Worm (Caenorhabditis elegans) whole organism, L1 larva: ENCODE results near the gene acbp-6.

Experiments
- Y116A8C.19 ChIP-seq: sonication (generic microtip); optimal IDR thresholded peaks from 2 replicates; lab custom pipeline; 2016; ENCODE audit warnings: missing compliant biosample characterization, missing genetic modification characterization, borderline replicate concordance
- alr-1 ChIP-seq: fragments of 200-800 bp; sonication (Bioruptor generic); optimal IDR thresholded peaks from 2 replicates; lab custom pipeline; 2018; ENCODE audit warnings: borderline replicate concordance, mild to moderate bottlenecking, missing genetic modification characterization, missing compliant biosample characterization
- ama-1 ChIP-seq: fragments of 150-350 bp; optimal IDR thresholded peaks from 2 replicates; lab custom pipeline; 2014
- ceh-8 ChIP-seq: fragments of 200-800 bp; sonication (Bioruptor generic); optimal IDR thresholded peaks from 2 replicates; lab custom pipeline; 2018; ENCODE audit warnings: mild to moderate bottlenecking, missing genetic modification characterization, moderate library complexity, missing compliant biosample characterization
- ceh-82 ChIP-seq, 3 experiments: fragments of 150-350 bp in 1 of 3; sonication (generic microtip) in 2 of 3; optimal IDR thresholded peaks; 2 replicates each; lab custom pipeline; 2014 to 2017; ENCODE audit warnings: missing biosample characterization in 3 of 3, missing genetic modification characterization in 3 of 3
- dpl-1 ChIP-seq, 3 experiments: fragments of 150-350 bp in 2 of 3; sonication (generic microtip) in 1 of 3; optimal IDR thresholded peaks; 2 replicates each; lab custom pipeline; 2014 to 2017; ENCODE audit warnings: missing biosample characterization in 3 of 3, missing genetic modification characterization in 3 of 3, missing genetic modification reagents in 3 of 3
- efl-1 ChIP-seq, 4 experiments: fragments of 150-350 bp; optimal IDR thresholded peaks in 3 of 4; peaks in 1 of 4; 1 replicate in 1 of 4; 2 replicates in 3 of 4; lab custom pipeline; 2014; ENCODE audit warnings: missing biosample characterization in 2 of 4, missing genetic modification characterization in 2 of 4, missing genetic modification reagents in 2 of 4
- egl-13 ChIP-seq: sonication (generic microtip); optimal IDR thresholded peaks from 2 replicates; lab custom pipeline; 2016; ENCODE audit warnings: missing genotype, missing genetic modification reagents, missing genetic modification characterization, missing compliant biosample characterization
- fkh-10 ChIP-seq: sonication (generic microtip); optimal IDR thresholded peaks from 2 replicates; lab custom pipeline; 2017; ENCODE audit warnings: missing biosample characterization, missing genetic modification reagents, missing genetic modification characterization
- grh-1 ChIP-seq: fragments of 200-800 bp; sonication (Bioruptor generic); IDR thresholded peaks from 2 replicates; pipeline ENCODE4 v1.3.6; 2022; ENCODE audit warnings: missing genetic modification reagents, missing genetic modification characterization, missing compliant biosample characterization
- hlh-17 ChIP-seq: fragments of 200-800 bp; sonication (Bioruptor generic); optimal IDR thresholded peaks from 2 replicates; lab custom pipeline; 2018; ENCODE audit warnings: missing genetic modification characterization, mild to moderate bottlenecking, missing compliant biosample characterization, moderate library complexity, borderline replicate concordance
- lin-35 ChIP-seq, 2 experiments: fragments of 150-350 bp; optimal IDR thresholded peaks; 2 replicates each; lab custom pipeline; 2014; ENCODE audit warnings: missing biosample characterization in 2 of 2, missing genetic modification characterization in 2 of 2, missing genetic modification reagents in 2 of 2
- mdl-1 ChIP-seq, 2 experiments: fragments of 150-350 bp; optimal IDR thresholded peaks; 2 replicates each; lab custom pipeline; 2014 to 2017; ENCODE audit warnings: missing biosample characterization in 2 of 2, missing genetic modification characterization in 2 of 2, inconsistent platforms in 1 of 2
- mep-1 ChIP-seq: fragments of 150-350 bp; optimal IDR thresholded peaks from 2 replicates; lab custom pipeline; 2014; ENCODE audit warnings: missing biosample characterization, missing genetic modification characterization
- nhr-71 ChIP-seq: sonication (generic microtip); optimal IDR thresholded peaks from 2 replicates; lab custom pipeline; 2016; ENCODE audit warnings: mild to moderate bottlenecking, missing genetic modification characterization, moderate library complexity, missing compliant biosample characterization
- nhr-77 ChIP-seq: fragments of 150-350 bp; optimal IDR thresholded peaks from 2 replicates; lab custom pipeline; 2014; ENCODE audit warnings: missing biosample characterization, missing genetic modification characterization
- nhr-85 ChIP-seq: sonication (generic microtip); peaks from one replicate; lab custom pipeline; 2016; ENCODE audit warnings: missing genetic modification characterization, inconsistent platforms, missing compliant biosample characterization
- rnt-1 ChIP-seq: sonication (generic microtip); optimal IDR thresholded peaks from 2 replicates; lab custom pipeline; 2016; ENCODE audit warnings: mild to moderate bottlenecking, missing genetic modification characterization, moderate library complexity, missing compliant biosample characterization
- skn-1 ChIP-seq: fragments of 150-350 bp; optimal IDR thresholded peaks from 2 replicates; lab custom pipeline; 2014; ENCODE audit warnings: missing biosample characterization, missing genetic modification characterization
- snpc-4 ChIP-seq: fragments of 150-350 bp; optimal IDR thresholded peaks from 2 replicates; lab custom pipeline; 2014; ENCODE audit warnings: missing biosample characterization, missing genetic modification characterization
- snu-23 ChIP-seq: sonication (generic microtip); optimal IDR thresholded peaks from 2 replicates; lab custom pipeline; 2016; ENCODE audit warnings: missing genetic modification characterization, missing compliant biosample characterization
- sox-4 ChIP-seq: sonication (generic microtip); optimal IDR thresholded peaks from 2 replicates; lab custom pipeline; 2016; ENCODE audit warnings: missing genetic modification characterization, missing compliant biosample characterization
- sup-37 ChIP-seq: fragments of 200-800 bp; sonication (Bioruptor generic); optimal IDR thresholded peaks from 2 replicates; lab custom pipeline; 2018; ENCODE audit warnings: mild to moderate bottlenecking, missing genetic modification characterization, missing compliant biosample characterization
- unc-130 ChIP-seq: fragments of 150-350 bp; optimal IDR thresholded peaks from 2 replicates; lab custom pipeline; 2017; ENCODE audit warnings: missing biosample characterization, missing genetic modification characterization, inconsistent platforms
- zag-1 ChIP-seq: fragments of 150-350 bp; optimal IDR thresholded peaks from 2 replicates; lab custom pipeline; 2014; ENCODE audit warnings: missing biosample characterization, missing genetic modification characterization

acbp-6 gene

ce11 chrII:11979449-11980095 lies 6.0 kb upstream of the acbp-6 start, which contains the start of the genes ash-2 and Y17G7B.20:
ash-2 (plus strand) TSS chrII:11979838.
Y17G7B.20 (minus strand) TSS chrII:11979844.
- TF ChIP-seq unc-130 (peak; percentile 16), lin-35 (GFP tag; optimal IDR thresholded peaks at IDR 0.05; lab: Kevin White, UChicago) (peak; percentile 42 to 54), efl-1 (optimal IDR thresholded peaks at IDR 0.05; lab: Kevin White, UChicago) (peak in 1 of 2 experiments; percentile 42), efl-1 (GFP tag; optimal IDR thresholded peaks at IDR 0.05 in 1 of 2; lab: Kevin White, UChicago) (peak in 1 of 2 experiments; percentile 47), dpl-1 (GFP tag; optimal IDR thresholded peaks at IDR 0.05; lab: Kevin White, UChicago) (peak in 1 of 3 experiments; percentile 35), mep-1 (tag; lab: Kevin White, UChicago) (peak; percentile 25), skn-1 (tag; lab: Kevin White, UChicago) (peak; percentile 29), sox-4 (no peak), mdl-1 (tag; optimal IDR thresholded peaks at IDR 0.05; lab: Kevin White, UChicago) (no peak), grh-1 (GFP tag; lab: Robert Waterston, UW) (0 out of 2 replicates have a peak, but pooled peaks have one; percentile 19), rnt-1 (tag; lab: Kevin White, UChicago) (peak; percentile 46), ceh-82 (tag; optimal IDR thresholded peaks at IDR 0.05; lab: Kevin White, UChicago) (peak; percentile 54 to 81 (median 59)), zag-1 (tag; lab: Kevin White, UChicago) (no peak)

ce11 chrII:11978920-11979319 lies 5.4 kb upstream of the acbp-6 start:
- TF ChIP-seq alr-1 (no peak), nhr-85 (peak; percentile 63), efl-1 (optimal IDR thresholded peaks at IDR 0.05; lab: Kevin White, UChicago) (no peak), efl-1 (GFP tag; optimal IDR thresholded peaks at IDR 0.05 in 1 of 2; lab: Kevin White, UChicago) (peak in 1 of 2 experiments; percentile 77)

- TF ChIP-seq snu-23 (GFP tag; lab: Kevin White, UChicago) (no peak), Y116A8C.19 (tag; lab: Kevin White, UChicago) (no peak), efl-1 (optimal IDR thresholded peaks at IDR 0.05; lab: Kevin White, UChicago) (no peak), efl-1 (GFP tag; optimal IDR thresholded peaks at IDR 0.05 in 1 of 2; lab: Kevin White, UChicago) (peak in 1 of 2 experiments; percentile 9)
Observed at ce11 chrII:11978478-11978877, 4.9 kb upstream of the acbp-6 start.

- TF ChIP-seq nhr-77 (tag; lab: Kevin White, UChicago) = peak; percentile 6
- TF ChIP-seq unc-130 = no peak
- no peak for TF ChIP-seq sup-37 (GFP tag; lab: Kevin White, UChicago)
- peak; percentile 1 for TF ChIP-seq egl-13 (tag; lab: Kevin White, UChicago)
- no peak for TF ChIP-seq nhr-71
- TF ChIP-seq snpc-4 (tag; lab: Kevin White, UChicago) = no peak
- no peak for TF ChIP-seq fkh-10
- no peak for TF ChIP-seq ama-1
- peak; percentile 72 for TF ChIP-seq hlh-17 (GFP tag; lab: Kevin White, UChicago)
- no peak for TF ChIP-seq skn-1 (tag; lab: Kevin White, UChicago)
- no peak for TF ChIP-seq efl-1 (optimal IDR thresholded peaks at IDR 0.05; lab: Kevin White, UChicago)
- TF ChIP-seq efl-1 (GFP tag; optimal IDR thresholded peaks at IDR 0.05 in 1 of 2; lab: Kevin White, UChicago) = peak in 1 of 2 experiments; percentile 91
- 0 out of 2 replicates have a peak, but pooled peaks have one; percentile 21 for TF ChIP-seq grh-1 (GFP tag; lab: Robert Waterston, UW)
- TF ChIP-seq nhr-85 = peak; percentile 82
Observed at ce11 chrII:11977363-11977762, 3.8 kb upstream of the acbp-6 start, which contains the start of gene Y17G7B.21. Y17G7B.21 (minus strand) TSS chrII:11977661.

ce11 chrII:11976727-11977259 lies 3.3 kb upstream of the acbp-6 start:
- TF ChIP-seq ceh-8 (GFP tag; lab: Kevin White, UChicago) (no peak), ama-1 (peak; percentile 53), ceh-82 (tag; optimal IDR thresholded peaks at IDR 0.05; lab: Kevin White, UChicago) (peak in 1 of 3 experiments; percentile 7)
